Worm (Caenorhabditis elegans) whole organism, L3 larva: ENCODE measurements around the gene sdz-11.

Experiments used
- aly-2 ChIP-seq: fragments of 150-350 bp; optimal IDR thresholded peaks from 2 replicates; lab custom pipeline; 2014; ENCODE audit warnings: missing biosample characterization, missing genetic modification characterization
- ama-1 ChIP-seq: fragments of 150-350 bp; optimal IDR thresholded peaks from 2 replicates; lab custom pipeline; 2018
- ceh-16 ChIP-seq: sonication (generic microtip); optimal IDR thresholded peaks from 2 replicates; lab custom pipeline; 2017; ENCODE audit warnings: missing biosample characterization, missing genetic modification characterization
- ceh-82 ChIP-seq: fragments of 150-350 bp; optimal IDR thresholded peaks from 2 replicates; lab custom pipeline; 2014; ENCODE audit warnings: missing biosample characterization, missing genetic modification characterization
- ceh-9 ChIP-seq: sonication (generic microtip); optimal IDR thresholded peaks from 2 replicates; lab custom pipeline; 2018; ENCODE audit warnings: missing biosample characterization, missing genetic modification characterization
- daf-12 ChIP-seq: fragments of 150-350 bp; optimal IDR thresholded peaks from 2 replicates; lab custom pipeline; 2014; ENCODE audit warnings: missing biosample characterization, missing genetic modification reagents, missing genetic modification characterization
- egl-27 ChIP-seq: sonication (generic microtip); optimal IDR thresholded peaks from 4 replicates; lab custom pipeline; 2017; ENCODE audit warnings: missing biosample characterization, missing genetic modification reagents, missing genetic modification characterization
- elt-1 ChIP-seq: fragments of 150-350 bp; optimal IDR thresholded peaks from 2 replicates; lab custom pipeline; 2014; ENCODE audit warnings: missing biosample characterization, missing genetic modification characterization
- elt-2 ChIP-seq: sonication (generic microtip); optimal IDR thresholded peaks from 2 replicates; lab custom pipeline; 2016; ENCODE audit warnings: missing genetic modification reagents, mild to moderate bottlenecking, missing genetic modification characterization, missing compliant biosample characterization
- elt-3 ChIP-seq, 3 experiments: fragments of 150-350 bp in 1 of 3; sonication (generic microtip) in 2 of 3; optimal IDR thresholded peaks; 2 replicates in 2 of 3; 4 replicates in 1 of 3; lab custom pipeline; 2014 to 2017; ENCODE audit warnings: missing biosample characterization in 3 of 3, missing genetic modification characterization in 3 of 3
- fkh-10 ChIP-seq: sonication (generic microtip); optimal IDR thresholded peaks from 2 replicates; lab custom pipeline; 2017; ENCODE audit warnings: missing biosample characterization, missing genetic modification reagents, missing genetic modification characterization
- fkh-2 ChIP-seq: fragments of 150-350 bp; optimal IDR thresholded peaks from 2 replicates; lab custom pipeline; 2014; ENCODE audit warnings: missing biosample characterization, missing genetic modification reagents, missing genetic modification characterization
- fos-1 ChIP-seq: fragments of 150-350 bp; optimal IDR thresholded peaks from 2 replicates; lab custom pipeline; 2014; ENCODE audit warnings: missing biosample characterization, missing genetic modification characterization
- hmg-11 ChIP-seq: sonication (generic microtip); optimal IDR thresholded peaks from 2 replicates; lab custom pipeline; 2016; ENCODE audit warnings: missing genetic modification characterization, missing compliant biosample characterization
- jun-1 ChIP-seq: fragments of 150-350 bp; optimal IDR thresholded peaks from 2 replicates; lab custom pipeline; 2014; ENCODE audit warnings: missing biosample characterization, missing genetic modification reagents, missing genetic modification characterization
- lin-15B ChIP-seq: fragments of 150-350 bp; optimal IDR thresholded peaks from 2 replicates; lab custom pipeline; 2014; ENCODE audit warnings: missing biosample characterization, missing genetic modification characterization
- lsy-12 ChIP-seq: sonication (generic microtip); optimal IDR thresholded peaks from 2 replicates; lab custom pipeline; 2016; ENCODE audit warnings: mild to moderate bottlenecking, missing genetic modification characterization, missing compliant biosample characterization
- mml-1 ChIP-seq: fragments of 150-350 bp; sonication (generic microtip); optimal IDR thresholded peaks from 3 replicates; lab custom pipeline; 2014; ENCODE audit warnings: missing biosample characterization, missing genetic modification characterization
- nfya-1 ChIP-seq: sonication (generic microtip); optimal IDR thresholded peaks from 2 replicates; lab custom pipeline; 2017; ENCODE audit warnings: missing genetic modification characterization, mild to moderate bottlenecking, missing compliant biosample characterization, antibody characterized with exemption, moderate library complexity; ENCODE audit not compliant: insufficient read depth
- nhr-11 ChIP-seq: fragments of 150-350 bp; optimal IDR thresholded peaks from 2 replicates; lab custom pipeline; 2014; ENCODE audit warnings: missing biosample characterization, missing genetic modification characterization
- nhr-12 ChIP-seq: fragments of 150-350 bp; optimal IDR thresholded peaks from 2 replicates; lab custom pipeline; 2014; ENCODE audit warnings: missing biosample characterization, missing genetic modification characterization
- nhr-237 ChIP-seq: fragments of 150-350 bp; optimal IDR thresholded peaks from 2 replicates; lab custom pipeline; 2014; ENCODE audit warnings: missing biosample characterization, missing genetic modification characterization
- nhr-25 ChIP-seq: sonication (generic microtip); optimal IDR thresholded peaks from 2 replicates; lab custom pipeline; 2017; ENCODE audit warnings: missing biosample characterization, missing genetic modification characterization
- nhr-28 ChIP-seq: fragments of 150-350 bp; optimal IDR thresholded peaks from 2 replicates; lab custom pipeline; 2014; ENCODE audit warnings: missing biosample characterization, missing genetic modification characterization
- nhr-67 ChIP-seq: fragments of 150-350 bp; optimal IDR thresholded peaks from 2 replicates; lab custom pipeline; 2014; ENCODE audit warnings: missing biosample characterization, missing genetic modification characterization
- nhr-76 ChIP-seq: fragments of 150-350 bp; sonication (generic microtip); optimal IDR thresholded peaks from 5 replicates; lab custom pipeline; 2014; ENCODE audit warnings: missing biosample characterization, missing genetic modification characterization
- pha-4 ChIP-seq: fragments of 150-350 bp; optimal IDR thresholded peaks from 2 replicates; lab custom pipeline; 2014; ENCODE audit warnings: missing biosample characterization, missing genetic modification reagents, missing genetic modification characterization
- pqm-1 ChIP-seq: fragments of 150-350 bp; optimal IDR thresholded peaks from 2 replicates; lab custom pipeline; 2017; ENCODE audit warnings: missing biosample characterization, missing genetic modification characterization, inconsistent platforms
- sea-2 ChIP-seq: fragments of 150-350 bp; sonication (generic microtip); optimal IDR thresholded peaks from 4 replicates; lab custom pipeline; 2014; ENCODE audit warnings: missing biosample characterization, missing genetic modification reagents, missing genetic modification characterization
- skn-1 ChIP-seq: fragments of 150-350 bp; optimal IDR thresholded peaks from 2 replicates; lab custom pipeline; 2014; ENCODE audit warnings: missing biosample characterization, missing genetic modification characterization
- snpc-4 ChIP-seq: fragments of 150-350 bp; optimal IDR thresholded peaks from 2 replicates; lab custom pipeline; 2014; ENCODE audit warnings: missing biosample characterization, missing genetic modification characterization
- tbx-2 ChIP-seq: sonication (generic microtip); optimal IDR thresholded peaks from 2 replicates; lab custom pipeline; 2016; ENCODE audit warnings: mild to moderate bottlenecking, missing genetic modification characterization, missing compliant biosample characterization
- unc-62 ChIP-seq: fragments of 150-350 bp; sonication (generic microtip); optimal IDR thresholded peaks from 4 replicates; lab custom pipeline; 2014; ENCODE audit warnings: missing biosample characterization, missing genetic modification reagents, missing genetic modification characterization
- zag-1 ChIP-seq: fragments of 150-350 bp; optimal IDR thresholded peaks from 2 replicates; lab custom pipeline; 2014; ENCODE audit warnings: missing biosample characterization, missing genetic modification characterization
- ztf-4 ChIP-seq: fragments of 150-350 bp; optimal IDR thresholded peaks from 2 replicates; lab custom pipeline; 2014; ENCODE audit warnings: missing biosample characterization, missing genetic modification characterization

sdz-11 gene

DNA sequence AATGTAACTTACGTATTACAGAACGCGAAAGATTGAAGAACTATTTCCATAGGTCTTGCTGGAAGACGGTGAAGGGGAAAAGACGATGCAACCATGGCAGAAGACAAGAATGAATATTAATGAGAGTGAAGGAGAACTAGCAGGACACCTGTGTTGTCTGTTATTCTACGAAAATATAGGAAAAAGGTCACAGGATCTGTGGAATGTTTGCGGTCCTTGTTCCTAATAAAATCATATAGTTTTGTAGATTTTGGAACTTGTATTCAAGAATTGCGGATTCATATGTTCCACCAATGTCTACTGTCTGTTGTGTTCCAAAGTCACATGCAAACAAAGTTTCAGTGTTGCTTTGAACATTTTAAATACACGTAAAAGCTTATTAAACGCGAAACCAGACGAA lies at the start of gene sdz-11:
Gene sdz-11 (minus strand): TSS at position 101 of the 400 bp plus-strand sequence.
- TF ChIP-seq unc-62 (GFP tag; lab: Kevin White, UChicago) (no peak), nhr-25 (tag; lab: Kevin White, UChicago) (no peak), nhr-12 (tag; lab: Kevin White, UChicago) (no peak), nhr-76 (tag; lab: Kevin White, UChicago) (no peak), fkh-2 (no peak), ceh-82 (tag; lab: Kevin White, UChicago) (no peak), skn-1 (tag; lab: Kevin White, UChicago) (no peak), nhr-11 (tag; lab: Kevin White, UChicago) (no peak), jun-1 (tag; lab: Kevin White, UChicago) (no peak)

DNA sequence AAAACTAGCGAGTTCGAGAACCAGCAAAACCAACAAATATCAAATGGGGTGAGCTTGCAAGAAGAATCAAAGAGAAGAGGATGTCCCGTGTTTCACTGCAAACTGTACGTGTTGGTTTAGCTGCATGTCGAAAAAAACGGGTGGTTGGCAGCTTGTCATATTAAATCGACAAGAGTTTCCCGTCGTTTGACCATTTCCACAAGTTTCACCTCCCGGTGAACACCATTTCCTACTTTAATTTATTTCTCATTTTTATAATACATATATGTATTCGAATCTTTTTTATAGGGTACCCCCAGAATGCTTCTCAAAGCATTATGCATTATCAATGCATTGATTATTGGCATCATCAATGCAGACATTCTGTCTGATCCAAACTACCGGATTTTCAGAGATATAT lies 43.2 kb upstream of the sdz-11 start, which contains the start of gene Y8A9A.2:
Gene Y8A9A.2 (plus strand): TSS at position 301 of the 400 bp plus-strand sequence.
- TF ChIP-seq snpc-4 (tag; lab: Kevin White, UChicago) (no peak), daf-12 (tag; lab: Kevin White, UChicago) (no peak)

DNA sequence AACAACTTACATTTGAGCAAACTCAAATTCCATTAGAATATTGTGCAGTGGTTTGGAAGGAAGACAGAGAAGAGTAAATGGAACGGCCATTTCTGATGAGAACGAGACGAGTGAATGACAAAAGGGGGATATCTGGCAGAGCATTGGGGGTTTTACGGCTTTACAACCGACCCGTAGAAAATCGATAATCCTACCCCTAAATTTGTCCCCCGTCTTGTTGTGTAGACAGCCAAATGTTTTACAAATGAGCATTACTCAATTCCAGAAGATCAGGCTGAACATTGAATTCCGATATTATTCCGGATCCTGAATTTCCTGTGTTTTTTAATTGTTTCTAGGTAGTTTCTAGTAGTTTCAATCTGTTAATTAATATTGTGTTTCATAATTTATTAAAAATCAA lies 41.3 kb upstream of the sdz-11 start, which contains the start of gene fbxb-99:
Gene fbxb-99 (minus strand): TSS at position 101 of the 400 bp plus-strand sequence.
- TF ChIP-seq nhr-76 (tag; lab: Kevin White, UChicago) (no peak), nfya-1 (no peak), egl-27 (tag; lab: Kevin White, UChicago) (no peak), zag-1 (tag; lab: Kevin White, UChicago) (no peak), nhr-12 (tag; lab: Kevin White, UChicago) (no peak), nhr-237 (tag; lab: Kevin White, UChicago) (no peak), sea-2 (GFP tag; lab: Kevin White, UChicago) (no peak), mml-1 (tag; lab: Kevin White, UChicago) (no peak), ama-1 (lab: Kevin White, UChicago) (no peak), elt-3 (tag; optimal IDR thresholded peaks at IDR 0.05; lab: Kevin White, UChicago) (no peak), ceh-16 (tag; lab: Kevin White, UChicago) (no peak), ceh-82 (tag; lab: Kevin White, UChicago) (no peak), tbx-2 (tag; lab: Kevin White, UChicago) (no peak)

DNA sequence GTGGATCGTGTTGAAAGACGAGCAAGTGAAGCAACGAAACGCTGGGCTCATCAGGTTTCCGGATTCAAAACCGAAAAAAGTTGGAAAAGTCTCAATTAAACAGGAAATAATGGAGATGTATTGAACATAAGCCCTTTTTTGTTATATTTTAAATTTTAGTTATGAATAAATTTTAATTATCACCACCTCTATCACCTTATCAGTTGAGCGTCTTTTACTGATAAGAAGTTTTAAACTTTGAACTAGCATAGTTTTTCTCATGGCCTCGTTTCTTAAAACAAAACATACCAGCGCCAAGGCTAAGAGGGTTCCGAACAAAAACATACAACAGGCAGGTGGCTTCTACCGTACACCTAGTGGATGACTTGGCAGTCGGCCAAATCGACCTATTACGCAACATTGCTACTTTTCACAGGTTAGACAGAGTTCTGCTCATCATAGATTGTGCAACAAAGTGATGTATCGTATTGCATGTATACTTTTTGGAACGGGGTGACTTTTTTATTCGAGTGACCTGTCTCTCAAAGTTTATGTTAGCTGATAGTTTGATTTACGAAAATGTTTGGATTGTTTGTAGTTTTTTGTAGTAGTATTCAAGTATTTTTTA lies 36.4 kb upstream of the sdz-11 start:
- no peak for TF ChIP-seq hmg-11 (tag; lab: Kevin White, UChicago)
- peak; percentile 7 for TF ChIP-seq pqm-1 (tag; lab: Kevin White, UChicago)
- peak; percentile 58 for TF ChIP-seq elt-2 (tag; lab: Kevin White, UChicago)

DNA sequence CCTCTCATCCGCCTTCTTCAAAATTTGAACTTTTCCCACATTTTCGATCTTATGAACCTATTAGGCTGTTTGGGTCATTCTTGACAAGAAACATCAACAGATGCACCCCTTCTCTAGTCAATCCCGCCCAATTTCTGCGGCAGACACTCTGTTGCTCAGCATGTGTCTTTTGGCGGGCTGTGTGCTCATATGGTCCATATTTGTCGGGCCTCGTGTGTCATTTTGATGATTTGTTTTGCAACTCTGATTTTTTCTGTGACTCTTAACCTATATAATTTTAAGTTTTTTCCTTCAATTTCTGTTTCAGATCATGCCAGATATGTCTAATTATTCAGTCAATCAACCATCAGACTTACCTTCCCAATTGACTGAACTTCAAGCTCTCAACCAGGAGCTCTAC lies 35.1 kb upstream of the sdz-11 start, which contains the start of gene T24E12.13:
Gene T24E12.13 (plus strand): TSS at position 301 of the 400 bp plus-strand sequence.
- no peak for TF ChIP-seq elt-2 (tag; lab: Kevin White, UChicago)
- no peak for TF ChIP-seq ztf-4 (tag; lab: Kevin White, UChicago)
- TF ChIP-seq lin-15B (tag; lab: Kevin White, UChicago): no peak
- no peak for TF ChIP-seq ceh-9
- TF ChIP-seq unc-62 (GFP tag; lab: Kevin White, UChicago): no peak
- TF ChIP-seq ceh-16 (tag; lab: Kevin White, UChicago): no peak
- no peak for TF ChIP-seq fkh-2
- no peak for TF ChIP-seq nhr-67 (tag; lab: Kevin White, UChicago)
- TF ChIP-seq fkh-10 (GFP tag; lab: Kevin White, UChicago): no peak

DNA sequence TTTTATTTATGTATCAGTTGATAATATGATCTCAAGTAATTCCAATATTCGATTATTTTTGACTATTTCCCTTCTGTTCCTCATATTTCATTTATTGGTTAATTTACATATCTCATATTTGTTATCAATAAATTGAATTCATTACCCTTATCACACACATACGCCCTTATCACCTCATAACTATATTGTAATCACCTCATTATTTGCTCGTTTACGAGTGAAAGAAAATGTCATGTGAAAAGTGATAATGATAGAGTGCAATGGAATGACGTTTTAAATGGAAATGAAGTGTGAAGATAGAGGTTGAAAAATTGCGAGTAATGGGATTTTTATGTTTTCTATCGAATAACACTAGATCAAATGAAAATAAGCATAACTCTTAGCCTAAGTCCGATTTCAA lies 34.5 kb upstream of the sdz-11 start:
- TF ChIP-seq egl-27 (tag; lab: Kevin White, UChicago) (peak; percentile 46), skn-1 (tag; lab: Kevin White, UChicago) (peak; percentile 35), pha-4 (peak; percentile 92), pqm-1 (tag; lab: Kevin White, UChicago) (peak; percentile 100), jun-1 (tag; lab: Kevin White, UChicago) (peak; percentile 96), ama-1 (lab: Kevin White, UChicago) (no peak), nhr-12 (tag; lab: Kevin White, UChicago) (no peak), fos-1 (peak; percentile 63), elt-2 (tag; lab: Kevin White, UChicago) (peak; percentile 100), sea-2 (GFP tag; lab: Kevin White, UChicago) (no peak), aly-2 (tag; lab: Kevin White, UChicago) (no peak), nhr-28 (tag; lab: Kevin White, UChicago) (no peak), elt-1 (tag; lab: Kevin White, UChicago) (no peak), lsy-12 (tag; lab: Kevin White, UChicago) (no peak)
- TF ChIP-seq, all 47 proteins: peak for 7
